Worm (Caenorhabditis elegans) whole organism, L1 larva: Measurements from ENCODE around the gene sru-21.

Experiments
- C04F5.9 ChIP-seq: sonication (generic microtip); optimal IDR thresholded peaks from 2 replicates; lab custom pipeline; 2016; ENCODE audit warnings: missing genetic modification characterization, missing compliant biosample characterization
- ama-1 ChIP-seq: fragments of 150-350 bp; optimal IDR thresholded peaks from 2 replicates; lab custom pipeline; 2014
- ceh-8 ChIP-seq: fragments of 200-800 bp; sonication (Bioruptor generic); optimal IDR thresholded peaks from 2 replicates; lab custom pipeline; 2018; ENCODE audit warnings: mild to moderate bottlenecking, missing genetic modification characterization, moderate library complexity, missing compliant biosample characterization
- ceh-88 ChIP-seq: fragments of 200-800 bp; sonication (Bioruptor generic); IDR thresholded peaks from 2 replicates; pipeline ENCODE4 v1.3.6; 2022; ENCODE audit warnings: missing genetic modification characterization, missing compliant biosample characterization
- fos-1 ChIP-seq: fragments of 150-350 bp; optimal IDR thresholded peaks from 2 replicates; lab custom pipeline; 2014; ENCODE audit warnings: missing biosample characterization, missing genetic modification characterization
- hlh-4 ChIP-seq: sonication (generic microtip); optimal IDR thresholded peaks from 2 replicates; lab custom pipeline; 2016; ENCODE audit warnings: mild to moderate bottlenecking, missing genetic modification characterization, missing compliant biosample characterization
- lin-13 ChIP-seq: fragments of 150-350 bp; optimal IDR thresholded peaks from 2 replicates; lab custom pipeline; 2014; ENCODE audit warnings: missing biosample characterization, missing genetic modification reagents, missing genetic modification characterization
- lir-3 ChIP-seq: sonication (generic microtip); optimal IDR thresholded peaks from 2 replicates; lab custom pipeline; 2016; ENCODE audit warnings: mild to moderate bottlenecking, missing genetic modification characterization, moderate library complexity, missing compliant biosample characterization; ENCODE audit not compliant: poor library complexity
- lsy-2 ChIP-seq, 2 experiments: fragments of 150-350 bp; optimal IDR thresholded peaks; 2 replicates each; lab custom pipeline; 2014; ENCODE audit warnings: missing biosample characterization in 2 of 2, missing genetic modification characterization in 2 of 2
- mdl-1 ChIP-seq, 2 experiments: fragments of 150-350 bp; optimal IDR thresholded peaks; 2 replicates each; lab custom pipeline; 2014 to 2017; ENCODE audit warnings: missing biosample characterization in 2 of 2, missing genetic modification characterization in 2 of 2, inconsistent platforms in 1 of 2
- nhr-237 ChIP-seq: fragments of 150-350 bp; optimal IDR thresholded peaks from 2 replicates; lab custom pipeline; 2014; ENCODE audit warnings: missing biosample characterization, missing genetic modification characterization
- nhr-90 ChIP-seq: sonication (generic microtip); optimal IDR thresholded peaks from 2 replicates; lab custom pipeline; 2016; ENCODE audit warnings: mild to moderate bottlenecking, missing genetic modification characterization, missing compliant biosample characterization; ENCODE audit not compliant: poor library complexity

ce11 chrIV:13678649-13679048, 52.1 kb downstream of the sru-21 start, which contains the start of gene srlf-26:
- TF ChIP-seq nhr-237 (tag; lab: Kevin White, UChicago), result no peak
- TF ChIP-seq lir-3 (tag; lab: Kevin White, UChicago), result no peak
- TF ChIP-seq ceh-88 (GFP tag; lab: Robert Waterston, UW), result no peak
- TF ChIP-seq hlh-4 (tag; lab: Kevin White, UChicago), result no peak
- no peak for TF ChIP-seq mdl-1 (tag; optimal IDR thresholded peaks at IDR 0.05; lab: Kevin White, UChicago)
- TF ChIP-seq ama-1 (lab: Kevin White, UChicago), result no peak
- no peak for TF ChIP-seq fos-1
- TF ChIP-seq nhr-90 (tag; lab: Kevin White, UChicago), result no peak
- TF ChIP-seq C04F5.9, result no peak
- no peak for TF ChIP-seq lin-13
- TF ChIP-seq lsy-2 (tag; optimal IDR thresholded peaks at IDR 0.05; lab: Kevin White, UChicago), result no peak
- no peak for TF ChIP-seq ceh-8 (GFP tag; lab: Kevin White, UChicago)
